Worm (Caenorhabditis elegans) whole organism, mixed stage, embryonic: ENCODE measurements around the gene C17E7.4.

Experiments
- M03D4.4 ChIP-seq: sonication (generic microtip); optimal IDR thresholded peaks from 2 replicates; lab custom pipeline; 2017; ENCODE audit warnings: mild to moderate bottlenecking, missing genetic modification characterization, missing compliant biosample characterization
- blmp-1 ChIP-seq: fragments of 150-350 bp; optimal IDR thresholded peaks from 2 replicates; lab custom pipeline; 2014; ENCODE audit warnings: missing biosample characterization, missing genetic modification characterization
- ceh-39 ChIP-seq: fragments of 150-350 bp; optimal IDR thresholded peaks from 2 replicates; lab custom pipeline; 2014; ENCODE audit warnings: missing biosample characterization, missing genetic modification characterization
- ceh-43 ChIP-seq: fragments of 200-800 bp; sonication (Bioruptor generic); optimal IDR thresholded peaks from 2 replicates; lab custom pipeline; 2018; ENCODE audit warnings: mild to moderate bottlenecking, missing genetic modification characterization, moderate library complexity, missing compliant biosample characterization
- ceh-83 ChIP-seq: fragments of 200-800 bp; sonication (Bioruptor generic); optimal IDR thresholded peaks from 2 replicates; lab custom pipeline; 2018; ENCODE audit warnings: mild to moderate bottlenecking, missing genetic modification characterization, missing compliant biosample characterization
- ces-1 ChIP-seq: fragments of 150-350 bp; optimal IDR thresholded peaks from 2 replicates; lab custom pipeline; 2014; ENCODE audit warnings: missing biosample characterization, missing genetic modification reagents, missing genetic modification characterization
- cnd-1 ChIP-seq: fragments of 200-800 bp; sonication (Bioruptor generic); optimal IDR thresholded peaks from 2 replicates; lab custom pipeline; 2018; ENCODE audit warnings: mild to moderate bottlenecking, missing genetic modification characterization, missing compliant biosample characterization
- drap-1 ChIP-seq: fragments of 200-800 bp; sonication (Bioruptor generic); optimal IDR thresholded peaks from 3 replicates; lab custom pipeline; 2018; ENCODE audit warnings: mild to moderate bottlenecking, missing genetic modification characterization, missing compliant biosample characterization
- elt-1 ChIP-seq: sonication (generic microtip); optimal IDR thresholded peaks from 2 replicates; lab custom pipeline; 2017; ENCODE audit warnings: missing genetic modification characterization, mild to moderate bottlenecking, missing compliant biosample characterization, antibody characterized with exemption, moderate library complexity, borderline replicate concordance; ENCODE audit not compliant: insufficient read depth
- flh-1 ChIP-seq: fragments of 200-800 bp; sonication (Bioruptor generic); optimal IDR thresholded peaks from 2 replicates; lab custom pipeline; 2018; ENCODE audit warnings: mild to moderate bottlenecking, missing genetic modification characterization, moderate library complexity, missing compliant biosample characterization
- ham-2 ChIP-seq: fragments of 200-800 bp; sonication (Bioruptor generic); optimal IDR thresholded peaks from 2 replicates; lab custom pipeline; 2018; ENCODE audit warnings: mild to moderate bottlenecking, missing genetic modification characterization, missing compliant biosample characterization
- hlh-1 ChIP-seq: fragments of 150-350 bp; optimal IDR thresholded peaks from 2 replicates; lab custom pipeline; 2014; ENCODE audit warnings: missing biosample characterization, missing genetic modification reagents, missing genetic modification characterization
- lin-13 ChIP-seq: fragments of 150-350 bp; optimal IDR thresholded peaks from 2 replicates; lab custom pipeline; 2014; ENCODE audit warnings: missing biosample characterization, missing genetic modification characterization
- lin-32 ChIP-seq: fragments of 200-800 bp; sonication (Bioruptor generic); optimal IDR thresholded peaks from 2 replicates; lab custom pipeline; 2018; ENCODE audit warnings: mild to moderate bottlenecking, missing genetic modification characterization, missing compliant biosample characterization
- lsy-2 ChIP-seq: fragments of 150-350 bp; optimal IDR thresholded peaks from 2 replicates; lab custom pipeline; 2014; ENCODE audit warnings: missing biosample characterization, missing genetic modification characterization
- mep-1 ChIP-seq: fragments of 150-350 bp; optimal IDR thresholded peaks from 2 replicates; lab custom pipeline; 2017; ENCODE audit warnings: missing biosample characterization, missing genetic modification reagents, missing genetic modification characterization, inconsistent platforms
- mls-2 ChIP-seq: sonication (generic microtip); optimal IDR thresholded peaks from 2 replicates; lab custom pipeline; 2016; ENCODE audit warnings: mild to moderate bottlenecking, missing genetic modification characterization, moderate library complexity, missing compliant biosample characterization
- nhr-12 ChIP-seq: fragments of 150-350 bp; optimal IDR thresholded peaks from 2 replicates; lab custom pipeline; 2014; ENCODE audit warnings: missing biosample characterization, missing genetic modification characterization
- nhr-237 ChIP-seq: fragments of 150-350 bp; optimal IDR thresholded peaks from 2 replicates; lab custom pipeline; 2014; ENCODE audit warnings: missing biosample characterization, missing genetic modification characterization
- nhr-28 ChIP-seq: fragments of 150-350 bp; optimal IDR thresholded peaks from 2 replicates; lab custom pipeline; 2014; ENCODE audit warnings: missing biosample characterization, missing genetic modification characterization
- nhr-76 ChIP-seq: sonication (generic microtip); optimal IDR thresholded peaks from 2 replicates; lab custom pipeline; 2017; ENCODE audit warnings: missing biosample characterization, missing genetic modification characterization
- pha-4 ChIP-seq: fragments of 150-350 bp; optimal IDR thresholded peaks from 2 replicates; lab custom pipeline; 2018; ENCODE audit warnings: missing biosample characterization, missing genetic modification reagents, missing genetic modification characterization
- sem-2 ChIP-seq: fragments of 200-800 bp; sonication (Bioruptor generic); optimal IDR thresholded peaks from 2 replicates; lab custom pipeline; 2018; ENCODE audit warnings: mild to moderate bottlenecking, missing genetic modification characterization, missing compliant biosample characterization
- snpc-4 ChIP-seq: fragments of 150-350 bp; optimal IDR thresholded peaks from 2 replicates; lab custom pipeline; 2014; ENCODE audit warnings: missing biosample characterization, missing genetic modification characterization
- sptf-1 ChIP-seq: sonication (generic microtip); optimal IDR thresholded peaks from 2 replicates; lab custom pipeline; 2017; ENCODE audit warnings: mild to moderate bottlenecking, missing genetic modification characterization, moderate library complexity, missing compliant biosample characterization
- tbx-8 ChIP-seq: fragments of 200-800 bp; sonication (Bioruptor generic); optimal IDR thresholded peaks from 2 replicates; lab custom pipeline; 2018; ENCODE audit warnings: mild to moderate bottlenecking, missing genetic modification characterization, moderate library complexity, missing compliant biosample characterization
- unc-120 ChIP-seq: sonication (generic microtip); optimal IDR thresholded peaks from 2 replicates; lab custom pipeline; 2017; ENCODE audit warnings: missing genetic modification characterization, missing compliant biosample characterization; ENCODE audit not compliant: poor library complexity, severe bottlenecking
- unc-39 ChIP-seq: fragments of 150-350 bp; optimal IDR thresholded peaks from 2 replicates; lab custom pipeline; 2014; ENCODE audit warnings: missing biosample characterization, missing genetic modification characterization
- unc-62 ChIP-seq: fragments of 150-350 bp; optimal IDR thresholded peaks from 2 replicates; lab custom pipeline; 2014; ENCODE audit warnings: missing biosample characterization, missing genetic modification reagents, missing genetic modification characterization
- ztf-11 ChIP-seq: fragments of 150-350 bp; optimal IDR thresholded peaks from 2 replicates; lab custom pipeline; 2014; ENCODE audit warnings: missing biosample characterization, missing genetic modification characterization

C17E7.4 gene

DNA sequence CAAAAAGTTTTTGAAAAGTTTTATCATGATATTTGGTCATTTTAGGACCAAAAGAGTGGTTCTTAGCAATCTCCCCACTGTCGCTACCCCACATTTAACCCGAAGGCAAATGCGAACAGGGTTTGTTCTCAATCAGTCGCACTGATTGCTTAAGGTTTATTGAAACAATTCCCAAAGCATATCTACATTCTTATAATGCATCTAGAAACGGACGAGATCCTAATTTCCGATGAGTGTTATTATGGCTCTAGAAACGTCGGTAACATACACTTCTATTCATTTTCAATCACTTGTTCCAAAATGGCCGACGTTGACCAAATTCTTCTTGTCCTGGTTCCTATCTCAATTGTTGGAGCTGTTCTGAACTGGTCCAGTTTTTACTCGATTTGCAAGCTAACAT lies 29.0 kb downstream of the C17E7.4 start, which contains the start of gene srx-65:
Gene srx-65, plus strand, starts transcription at position 301 of the 400 bp plus-strand sequence.
- TF ChIP-seq pha-4 (tag; lab: Kevin White, UChicago) (no peak), lsy-2 (tag; lab: Kevin White, UChicago) (no peak), M03D4.4 (tag; lab: Kevin White, UChicago) (no peak), ceh-83 (no peak), mep-1 (tag; lab: Kevin White, UChicago) (no peak), sptf-1 (tag; lab: Kevin White, UChicago) (no peak), ces-1 (GFP tag; lab: Kevin White, UChicago) (no peak), tbx-8 (GFP tag; lab: Kevin White, UChicago) (no peak), ztf-11 (tag; lab: Kevin White, UChicago) (no peak), ceh-43 (GFP tag; lab: Kevin White, UChicago) (no peak), drap-1 (GFP tag; lab: Kevin White, UChicago) (no peak)

ce11 chrV:3922547-3922946 lies 29.9 kb downstream of the C17E7.4 start:
- TF ChIP-seq blmp-1 (tag; lab: Kevin White, UChicago) (no peak), flh-1 (GFP tag; lab: Kevin White, UChicago) (no peak), ces-1 (GFP tag; lab: Kevin White, UChicago) (no peak), M03D4.4 (tag; lab: Kevin White, UChicago) (no peak), unc-120 (no peak), elt-1 (tag; lab: Kevin White, UChicago) (no peak), nhr-28 (tag; lab: Kevin White, UChicago) (no peak), drap-1 (GFP tag; lab: Kevin White, UChicago) (no peak), lin-32 (no peak), ceh-43 (GFP tag; lab: Kevin White, UChicago) (no peak), hlh-1 (no peak), nhr-12 (tag; lab: Kevin White, UChicago) (no peak), ceh-83 (no peak)
- TF ChIP-seq, all 35 proteins: peak for 0

DNA sequence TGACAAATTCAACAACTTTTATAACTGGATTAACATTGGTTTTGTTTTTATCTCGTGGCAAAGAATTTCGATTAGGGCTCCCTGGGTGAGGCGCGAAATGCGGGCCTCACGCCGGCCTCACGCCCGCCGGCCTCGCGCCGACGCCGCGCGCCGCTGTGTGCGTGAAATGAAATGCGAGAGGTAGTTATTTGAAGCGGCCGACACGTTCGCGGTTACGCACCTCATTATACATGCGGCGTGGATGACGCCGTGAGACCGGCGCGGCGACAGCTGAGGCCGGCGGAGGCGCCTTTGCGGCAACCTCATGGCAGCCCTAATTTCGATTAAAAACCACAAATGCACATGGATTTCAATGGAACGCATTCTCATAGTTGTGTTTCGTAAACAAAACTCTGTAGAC lies 34.9 kb downstream of the C17E7.4 start:
- no peak for TF ChIP-seq M03D4.4 (tag; lab: Kevin White, UChicago)
- TF ChIP-seq mep-1 (tag; lab: Kevin White, UChicago), result no peak
- no peak for TF ChIP-seq sem-2
- TF ChIP-seq hlh-1, result no peak
- TF ChIP-seq ceh-39, result no peak
- no peak for TF ChIP-seq elt-1 (tag; lab: Kevin White, UChicago)
- no peak for TF ChIP-seq blmp-1 (tag; lab: Kevin White, UChicago)
- TF ChIP-seq unc-62, result no peak
- TF ChIP-seq cnd-1 (tag; lab: Kevin White, UChicago), result no peak
- no peak for TF ChIP-seq nhr-76
- TF ChIP-seq, all 35 proteins: peak for 0

- no peak for TF ChIP-seq lsy-2 (tag; lab: Kevin White, UChicago)
- no peak for TF ChIP-seq tbx-8 (GFP tag; lab: Kevin White, UChicago)
- no peak for TF ChIP-seq blmp-1 (tag; lab: Kevin White, UChicago)
- TF ChIP-seq mls-2 (tag; lab: Kevin White, UChicago), result no peak
These were observed 36.4 kb downstream of the C17E7.4 start, which contains the start of gene srx-64 for ce11 chrV:3929099-3929498. srx-64 (plus strand) TSS chrV:3929399.

- no peak for TF ChIP-seq lin-32
- no peak for TF ChIP-seq pha-4 (tag; lab: Kevin White, UChicago)
- no peak for TF ChIP-seq ceh-39
- TF ChIP-seq mls-2 (tag; lab: Kevin White, UChicago), result no peak
- TF ChIP-seq unc-39 (tag; lab: Kevin White, UChicago), result no peak
- TF ChIP-seq blmp-1 (tag; lab: Kevin White, UChicago), result no peak
- TF ChIP-seq nhr-237 (tag; lab: Kevin White, UChicago), result no peak
- no peak for TF ChIP-seq unc-62
- TF ChIP-seq ceh-43 (GFP tag; lab: Kevin White, UChicago), result no peak
- no peak for TF ChIP-seq nhr-12 (tag; lab: Kevin White, UChicago)
- TF ChIP-seq unc-120, result no peak
- TF ChIP-seq elt-1 (tag; lab: Kevin White, UChicago), result no peak
- no peak for TF ChIP-seq M03D4.4 (tag; lab: Kevin White, UChicago)
- TF ChIP-seq drap-1 (GFP tag; lab: Kevin White, UChicago), result no peak
- TF ChIP-seq nhr-28 (tag; lab: Kevin White, UChicago), result no peak
- no peak for TF ChIP-seq tbx-8 (GFP tag; lab: Kevin White, UChicago)
- no peak for TF ChIP-seq snpc-4
- TF ChIP-seq lin-13 (tag; lab: Kevin White, UChicago), result no peak
- no peak for TF ChIP-seq ztf-11 (tag; lab: Kevin White, UChicago)
- no peak for TF ChIP-seq ham-2 (GFP tag; lab: Kevin White, UChicago)
These were observed 38.7 kb downstream of the C17E7.4 start, which contains the start of gene srx-63 for ce11 chrV:3931326-3931725. srx-63 (plus strand) TSS chrV:3931626.
